Fruit fly (Drosophila melanogaster): ENCODE results near the gene Aven.

Gene Aven

dm6 chrX:12595610-12596336, 33.7 kb downstream of the Aven start, which contains the start of the genes CG1824 and Sec16 (continued):
- peak; percentile 36 for TF ChIP-seq Hr39 (GFP tag; optimal IDR thresholded peaks at IDR 0.05)
- peak; percentile 41 for TF ChIP-seq CG31627 (GFP tag; optimal IDR thresholded peaks at IDR 0.05)
- no peak for TF ChIP-seq Hr4 (GFP tag; optimal IDR thresholded peaks at IDR 0.05)
- peak; percentile 41 for TF ChIP-seq esn (GFP tag; optimal IDR thresholded peaks at IDR 0.05)
- TF ChIP-seq Ets21C (GFP tag; optimal IDR thresholded peaks at IDR 0.05): no peak
- no peak for TF ChIP-seq Blimp-1 (GFP tag; optimal IDR thresholded peaks at IDR 0.05)
- TF ChIP-seq pdm3 (GFP tag; optimal IDR thresholded peaks at IDR 0.05): peak; percentile 39
- no peak for TF ChIP-seq Eip93F (GFP tag; optimal IDR thresholded peaks at IDR 0.05)
- TF ChIP-seq achi (GFP tag; optimal IDR thresholded peaks at IDR 0.05): peak; percentile 49
- TF ChIP-seq Hr38 (GFP tag; optimal IDR thresholded peaks at IDR 0.05): no peak
- no peak for TF ChIP-seq CG1621 (tag; optimal IDR thresholded peaks at IDR 0.05)
- no peak for TF ChIP-seq topi (GFP tag; optimal IDR thresholded peaks at IDR 0.05)
- no peak for TF ChIP-seq CG11294 (GFP tag; IDR thresholded peaks at IDR 0.05)
- TF ChIP-seq CG8119 (GFP tag; IDR thresholded peaks at IDR 0.05): no peak
- peak; percentile 48 for TF ChIP-seq Eip78C (GFP tag)
- TF ChIP-seq Ets96B (tag; optimal IDR thresholded peaks at IDR 0.05): peak; percentile 8
- peak; percentile 41 for TF ChIP-seq svp (GFP tag)
- TF ChIP-seq fd85E (GFP tag; optimal IDR thresholded peaks at IDR 0.05): no peak
- no peak for TF ChIP-seq CG8319 (GFP tag; optimal IDR thresholded peaks at IDR 0.05)
- TF ChIP-seq Eip75B (GFP tag; optimal IDR thresholded peaks at IDR 0.05): no peak
- no peak for TF ChIP-seq CG6792 (GFP tag; optimal IDR thresholded peaks at IDR 0.05)
- peak in 1 of 2 experiments; percentile 1 for TF ChIP-seq ss (GFP tag; optimal IDR thresholded peaks at IDR 0.05)
- TF ChIP-seq Sox102F (GFP tag; optimal IDR thresholded peaks at IDR 0.05): no peak
- TF ChIP-seq CG32006 (GFP tag; optimal IDR thresholded peaks at IDR 0.05): peak; percentile 47
- TF ChIP-seq Smox (GFP tag; optimal IDR thresholded peaks at IDR 0.05): peak; percentile 5
- peak; percentile 1 for TF ChIP-seq Met (GFP tag; optimal IDR thresholded peaks at IDR 0.05)
- no peak for TF ChIP-seq CG15336 (GFP tag; IDR thresholded peaks at IDR 0.05)
- no peak for TF ChIP-seq Gug (GFP tag; IDR thresholded peaks at IDR 0.05)
- TF ChIP-seq net (GFP tag; optimal IDR thresholded peaks at IDR 0.05): peak; percentile 7
- TF ChIP-seq fd59A (GFP tag; optimal IDR thresholded peaks at IDR 0.05): peak; percentile 2
- TF ChIP-seq CG10669 (GFP tag; optimal IDR thresholded peaks at IDR 0.05): peak; percentile 1

DNA sequence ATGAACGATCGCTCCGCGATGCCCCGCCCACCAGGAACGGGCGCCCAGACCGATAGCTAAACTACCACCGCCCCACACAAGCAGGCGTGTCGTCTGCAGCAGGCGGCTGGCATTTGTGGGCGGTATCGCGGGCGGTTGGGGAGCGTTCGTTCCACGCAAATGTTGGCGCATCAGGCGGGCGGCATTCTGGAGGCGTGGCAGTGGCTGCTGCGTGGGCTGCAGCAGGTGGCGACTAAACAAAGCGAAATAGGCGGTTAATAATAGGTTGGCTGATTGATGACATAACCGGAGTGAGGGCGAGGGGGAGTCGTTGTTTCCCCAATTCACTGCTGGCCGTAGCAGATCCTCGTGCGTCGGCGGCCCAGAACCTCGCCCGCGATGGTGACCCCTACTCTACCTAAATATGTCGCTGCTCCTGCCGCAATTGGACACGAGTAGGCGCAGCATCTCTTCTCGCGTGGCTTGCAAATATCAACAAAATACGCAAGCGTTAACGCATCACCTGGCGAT, 34.3 kb downstream of the Aven start:
- no peak for TF ChIP-seq eg (GFP tag; IDR thresholded peaks at IDR 0.05)
- no peak for TF ChIP-seq svp (GFP tag)
- TF ChIP-seq Sox14 (GFP tag; optimal IDR thresholded peaks at IDR 0.05): no peak
- no peak for TF ChIP-seq lz (GFP tag; optimal IDR thresholded peaks at IDR 0.05)
- TF ChIP-seq CG10631 (GFP tag; optimal IDR thresholded peaks at IDR 0.05): no peak
- TF ChIP-seq vri (GFP tag; optimal IDR thresholded peaks at IDR 0.05): peak; percentile 97
- no peak for TF ChIP-seq OdsH (GFP tag; optimal IDR thresholded peaks at IDR 0.05)
- TF ChIP-seq Hr38 (GFP tag; optimal IDR thresholded peaks at IDR 0.05): no peak

- TF ChIP-seq Eip78C (GFP tag): peak; percentile 46
- TF ChIP-seq cyc (GFP tag; optimal IDR thresholded peaks at IDR 0.05): no peak
- TF ChIP-seq svp (GFP tag): peak; percentile 25
Observed at dm6 chrX:12592121-12592466, 37.3 kb downstream of the Aven start, which contains the start of gene LIMK1. TSS of gene LIMK1 (minus strand) at chrX:12592193.

Measured in whole organism, prepupa.